Worm (Caenorhabditis elegans): ENCODE data around the gene F49C12.1.

- TF ChIP-seq aly-1 (tag; optimal IDR thresholded peaks at IDR 0.05) (no peak), scrt-1 (GFP tag; IDR thresholded peaks at IDR 0.05) (no peak), ceh-36 (tag; optimal IDR thresholded peaks at IDR 0.05) (no peak), flt-1 (GFP tag; IDR thresholded peaks at IDR 0.05) (no peak), hmbx-1 (tag; optimal IDR thresholded peaks at IDR 0.05) (no peak), F13C5.2 (tag; optimal IDR thresholded peaks at IDR 0.05) (no peak), ets-7 (tag; optimal IDR thresholded peaks at IDR 0.05) (no peak), B0310.2 (tag; optimal IDR thresholded peaks at IDR 0.05) (no peak), ama-1 (optimal IDR thresholded peaks at IDR 0.05) (no peak), tbx-11 (GFP tag; IDR thresholded peaks at IDR 0.05) (no peak), tra-4 (tag; optimal IDR thresholded peaks at IDR 0.05) (no peak), tbx-37 (GFP tag; conservative IDR thresholded peaks at IDR 0.05) (no peak)
Measured at ce11 chrIV:9262295-9262694, 33.9 kb downstream of the F49C12.1 start.
